Fruit fly (Drosophila melanogaster): ENCODE data around the gene CG9175.

Gene CG9175

DNA sequence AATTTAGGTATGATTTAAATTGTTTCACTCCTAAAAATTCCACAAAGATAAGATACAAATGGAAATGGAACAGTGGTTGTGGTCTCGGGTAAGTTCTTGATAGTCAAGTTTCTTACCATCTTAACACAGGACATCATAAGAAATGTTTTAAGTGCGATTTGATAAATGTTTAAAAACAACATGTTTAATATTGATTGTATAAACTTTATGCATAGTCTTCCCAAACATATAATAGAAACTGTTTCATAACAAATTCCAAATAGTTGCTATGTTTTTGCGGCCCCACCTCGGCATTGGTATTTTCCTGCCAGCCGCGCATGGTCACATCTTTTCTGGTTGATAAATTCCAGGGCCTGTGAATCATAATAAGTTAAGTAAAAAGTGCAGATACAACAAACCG lies 26.0 kb upstream of the CG9175 start, which contains the start of gene Arpc4 (continued):
- TF ChIP-seq Hr39 (optimal IDR thresholded peaks at IDR 0.05) (no peak), NFAT (GFP tag; IDR thresholded peaks at IDR 0.05) (no peak; the same call in 1 of the 2 replicates), CG18262 (tag; optimal IDR thresholded peaks at IDR 0.05) (no peak), Camta (GFP tag; optimal IDR thresholded peaks at IDR 0.05) (no peak), Neu2 (GFP tag; optimal IDR thresholded peaks at IDR 0.05; ENCODE audit: borderline replicate concordance) (no peak), CG2120 (GFP tag; optimal IDR thresholded peaks at IDR 0.05) (peak; percentile 80), CG15269 (tag; optimal IDR thresholded peaks at IDR 0.05) (no peak), CG4328 (GFP tag; optimal IDR thresholded peaks at IDR 0.05) (no peak), slp2 (GFP tag; optimal IDR thresholded peaks at IDR 0.05) (no peak), fd3F (GFP tag; optimal IDR thresholded peaks at IDR 0.05) (no peak), lov (optimal IDR thresholded peaks at IDR 0.05) (no peak), lov (GFP tag; IDR thresholded peaks at IDR 0.05) (no peak), Xrp1 (GFP tag; IDR thresholded peaks at IDR 0.05) (peak; percentile 67), nerfin-2 (GFP tag; IDR thresholded peaks at IDR 0.05; ENCODE audit: partially characterized antibody) (no peak), Gsc (GFP tag; IDR thresholded peaks at IDR 0.05) (no peak), chn (GFP tag; optimal IDR thresholded peaks at IDR 0.05) (peak; percentile 23), CG2712 (tag; optimal IDR thresholded peaks at IDR 0.05) (no peak), Dref (GFP tag; IDR thresholded peaks at IDR 0.05) (0 out of 2 replicates have a peak, but pooled peaks have one; percentile 19), kay (GFP tag; optimal IDR thresholded peaks at IDR 0.05) (peak; percentile 57), prd (optimal IDR thresholded peaks at IDR 0.05) (no peak), prd (GFP tag; IDR thresholded peaks at IDR 0.05) (peak; percentile 67; the same call in 2 of the 3 replicates), CG32767 (GFP tag; IDR thresholded peaks at IDR 0.05) (peak; percentile 61; the same call in 1 of the 2 replicates), Trl (optimal IDR thresholded peaks at IDR 0.05) (no peak), Trl (GFP tag; optimal IDR thresholded peaks at IDR 0.05) (peak; percentile 54), Fer1 (GFP tag; optimal IDR thresholded peaks at IDR 0.05) (no peak), Sry-δ (GFP tag; optimal IDR thresholded peaks at IDR 0.05) (peak; percentile 44), CG18011 (GFP tag; optimal IDR thresholded peaks at IDR 0.05) (peak; percentile 18), pros (GFP tag; optimal IDR thresholded peaks at IDR 0.05) (no peak), CG14965 (GFP tag; optimal IDR thresholded peaks at IDR 0.05; ENCODE audit: borderline replicate concordance) (no peak), ken (GFP tag; IDR thresholded peaks at IDR 0.05) (peak; percentile 85), emc (GFP tag; optimal IDR thresholded peaks at IDR 0.05) (no peak), CG7556 (GFP tag; optimal IDR thresholded peaks at IDR 0.05) (peak; percentile 30), Ets65A (GFP tag) (peak; percentile 90), sna (GFP tag; IDR thresholded peaks at IDR 0.05; ENCODE audit: partially characterized antibody) (no peak), ara (GFP tag; IDR thresholded peaks at IDR 0.05) (no peak; the same call in 1 of the 2 replicates), Dbx (GFP tag; IDR thresholded peaks at IDR 0.05) (peak; percentile 77), CG15073 (GFP tag; optimal IDR thresholded peaks at IDR 0.05) (no peak), C15 (GFP tag; IDR thresholded peaks at IDR 0.05) (peak; percentile 54; the same call in 1 of the 3 replicates), BEAF-32 (GFP tag; optimal IDR thresholded peaks at IDR 0.05) (peak; percentile 18), CG14014 (GFP tag; IDR thresholded peaks at IDR 0.05) (0 out of 2 replicates have a peak, but pooled peaks have one; percentile 52), NC2α (GFP tag; optimal IDR thresholded peaks at IDR 0.05) (no peak), peb (GFP tag; IDR thresholded peaks at IDR 0.05) (no peak), Blimp-1 (GFP tag; optimal IDR thresholded peaks at IDR 0.05) (no peak), kah (GFP tag; optimal IDR thresholded peaks at IDR 0.05) (no peak), jing (GFP tag; optimal IDR thresholded peaks at IDR 0.05) (no peak), zfh1 (GFP tag; IDR thresholded peaks at IDR 0.05) (peak; percentile 80), knrl (GFP tag; IDR thresholded peaks at IDR 0.05; ENCODE audit: partially characterized antibody) (peak; percentile 36; the same call in 1 of the 3 replicates), CG18599 (GFP tag; optimal IDR thresholded peaks at IDR 0.05) (no peak), eve (GFP tag; optimal IDR thresholded peaks at IDR 0.05) (no peak), CG9437 (GFP tag; optimal IDR thresholded peaks at IDR 0.05) (no peak), CG33213 (GFP tag; optimal IDR thresholded peaks at IDR 0.05) (peak; percentile 19), vfl (GFP tag; optimal IDR thresholded peaks at IDR 0.05) (peak; percentile 5)
